Fruit fly (Drosophila melanogaster) whole organism, embryonic: ENCODE data around the gene Rab35.

Experiments
- CG10462 ChIP-seq: fragments of 200-800 bp; sonication (Bioruptor generic); optimal IDR thresholded peaks from 2 replicates; lab custom pipeline; 2016; ENCODE audit warnings: missing biosample characterization, missing genetic modification characterization
- CG7556 ChIP-seq: fragments of 200-800 bp; sonication (Bioruptor generic); optimal IDR thresholded peaks from 2 replicates; lab custom pipeline; 2017; ENCODE audit warnings: missing biosample characterization, mild to moderate bottlenecking, missing genetic modification characterization
- NC2β ChIP-seq: fragments of 200-800 bp; sonication (Bioruptor generic); optimal IDR thresholded peaks from 2 replicates; lab custom pipeline; 2016; ENCODE audit warnings: missing biosample characterization, missing genetic modification characterization
- Usf ChIP-seq: fragments of 200-800 bp; sonication (Bioruptor generic); optimal IDR thresholded peaks from 2 replicates; lab custom pipeline; 2017; ENCODE audit warnings: missing genotype, missing biosample characterization, missing genetic modification characterization
- Xbp1 ChIP-seq: fragments of 200-800 bp; sonication (Bioruptor generic); optimal IDR thresholded peaks from 3 replicates; lab custom pipeline; 2016; ENCODE audit warnings: missing biosample characterization, mild to moderate bottlenecking, missing genetic modification characterization
- disco-r ChIP-seq: fragments of 200-800 bp; sonication (Bioruptor generic); optimal IDR thresholded peaks from 2 replicates; lab custom pipeline; 2016; ENCODE audit warnings: missing biosample characterization, missing genetic modification characterization
- ttk ChIP-seq: fragments of 200-800 bp; sonication (Bioruptor generic); IDR thresholded peaks from 2 replicates; pipeline ENCODE4 v2.1.2; 2022; ENCODE audit warnings: missing biosample characterization, missing genetic modification characterization

dm6 chrX:20173464-20173995 is 13.9 kb upstream of the Rab35 start, which contains the start of gene AnxB10:
- peak; percentile 2 for TF ChIP-seq Usf (GFP tag; lab: Kevin White, UChicago)
- peak; percentile 58 for TF ChIP-seq CG7556 (GFP tag; lab: Kevin White, UChicago)
- no peak for TF ChIP-seq disco-r (GFP tag; lab: Kevin White, UChicago)
- peak; percentile 59 for TF ChIP-seq ttk (GFP tag; lab: Robert Waterston, UW)
- peak; percentile 8 for TF ChIP-seq NC2β (GFP tag; lab: Kevin White, UChicago)
- TF ChIP-seq Xbp1 (GFP tag; lab: Kevin White, UChicago): peak; percentile 68
- TF ChIP-seq CG10462 (GFP tag; lab: Kevin White, UChicago): no peak
